Fruit fly (Drosophila melanogaster): ENCODE data around the gene Nepl20.

Nepl20 gene

DNA sequence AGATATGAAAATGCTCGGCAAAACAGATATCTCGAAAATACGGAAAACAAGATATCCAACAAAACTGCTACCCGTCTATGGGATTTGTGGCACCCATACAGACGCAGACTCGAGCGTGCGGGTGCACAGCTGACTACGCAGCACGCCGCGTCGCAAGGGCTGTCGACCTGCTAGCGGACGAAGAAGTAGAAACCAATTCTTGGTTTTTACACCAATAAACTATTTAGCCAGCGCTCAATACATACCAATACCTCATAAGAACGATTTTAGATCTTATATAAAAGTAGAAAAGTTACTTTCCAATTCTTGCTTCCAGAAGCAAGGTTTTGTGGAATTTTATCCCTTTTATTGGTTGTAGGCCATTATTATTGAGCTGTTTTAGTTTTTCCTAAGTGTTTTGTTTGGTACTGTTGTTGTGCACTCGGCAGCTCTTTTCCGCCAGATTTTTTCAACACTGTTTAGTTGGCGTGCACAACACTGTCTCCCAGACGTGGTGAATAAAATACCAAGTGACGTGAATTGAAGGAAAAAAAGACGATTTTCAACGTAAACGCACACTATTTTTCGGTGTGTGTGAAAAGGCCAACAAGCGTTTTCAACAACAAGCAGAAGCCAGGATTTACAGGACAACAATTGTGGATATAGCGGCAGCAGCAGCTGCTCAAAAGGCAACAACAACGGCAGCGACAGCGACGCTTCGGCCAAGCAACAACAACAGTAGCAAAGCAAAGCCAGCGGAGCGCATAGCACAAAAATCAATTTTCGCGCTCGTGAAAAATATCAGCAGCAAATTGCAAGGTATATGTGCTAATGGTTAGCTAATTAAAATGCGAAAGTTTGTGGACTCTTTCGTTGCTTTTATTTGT lies 8.2 kb downstream of the Nepl20 start:
- TF ChIP-seq sv (GFP tag; optimal IDR thresholded peaks at IDR 0.05), result peak; percentile 78
- TF ChIP-seq CrebA (GFP tag; optimal IDR thresholded peaks at IDR 0.05; ENCODE audit: borderline replicate concordance), result no peak
- TF ChIP-seq fru (GFP tag; optimal IDR thresholded peaks at IDR 0.05), result peak; percentile 89
- TF ChIP-seq rgr (GFP tag; optimal IDR thresholded peaks at IDR 0.05), result peak; percentile 91
- TF ChIP-seq Vsx2 (GFP tag; optimal IDR thresholded peaks at IDR 0.05; ENCODE audit: partially characterized antibody), result no peak
- peak; percentile 76 for TF ChIP-seq dmrt93B (GFP tag; optimal IDR thresholded peaks at IDR 0.05)
- peak; percentile 36 for TF ChIP-seq Mio (GFP tag; optimal IDR thresholded peaks at IDR 0.05)
- no peak for TF ChIP-seq usp (GFP tag; optimal IDR thresholded peaks at IDR 0.05)
- TF ChIP-seq foxo (GFP tag; optimal IDR thresholded peaks at IDR 0.05), result peak; percentile 57 to 93
- TF ChIP-seq dsf (GFP tag; optimal IDR thresholded peaks at IDR 0.05; ENCODE audit: borderline replicate concordance), result peak; percentile 37
- TF ChIP-seq N (GFP tag; optimal IDR thresholded peaks at IDR 0.05), result no peak
- peak; percentile 67 for TF ChIP-seq CG32264 (GFP tag; optimal IDR thresholded peaks at IDR 0.05)
- TF ChIP-seq dl (GFP tag; optimal IDR thresholded peaks at IDR 0.05; ENCODE audit: insufficient read depth in 1 of 2, partially characterized antibody in 2 of 2), result no peak
- TF ChIP-seq woc (GFP tag; optimal IDR thresholded peaks at IDR 0.05), result peak; percentile 79
- TF ChIP-seq Hnf4 (GFP tag; optimal IDR thresholded peaks at IDR 0.05), result peak; percentile 91
- peak; percentile 90 for TF ChIP-seq br (GFP tag; optimal IDR thresholded peaks at IDR 0.05)
- TF ChIP-seq ey (GFP tag; optimal IDR thresholded peaks at IDR 0.05), result peak; percentile 89
- no peak for TF ChIP-seq Dif (GFP tag; optimal IDR thresholded peaks at IDR 0.05; ENCODE audit: partially characterized antibody)
- TF ChIP-seq Myc (optimal IDR thresholded peaks at IDR 0.05), result peak; percentile 70
- TF ChIP-seq h (GFP tag; optimal IDR thresholded peaks at IDR 0.05), result peak; percentile 92
- TF ChIP-seq pan (optimal IDR thresholded peaks at IDR 0.05), result no peak
- TF ChIP-seq OdsH (GFP tag; optimal IDR thresholded peaks at IDR 0.05), result peak; percentile 79
- TF ChIP-seq CG9705 (GFP tag; optimal IDR thresholded peaks at IDR 0.05), result peak; percentile 82
- TF ChIP-seq jim (GFP tag; optimal IDR thresholded peaks at IDR 0.05), result no peak
- peak; percentile 78 for TF ChIP-seq psq (GFP tag; optimal IDR thresholded peaks at IDR 0.05)
- TF ChIP-seq Hr78 (GFP tag; optimal IDR thresholded peaks at IDR 0.05), result no peak
- peak; percentile 50 for TF ChIP-seq GATAd (GFP tag; optimal IDR thresholded peaks at IDR 0.05)
- TF ChIP-seq lola (GFP tag; optimal IDR thresholded peaks at IDR 0.05), result no peak
- no peak for TF ChIP-seq Dfd (GFP tag; optimal IDR thresholded peaks at IDR 0.05)
- TF ChIP-seq Hr83 (GFP tag; optimal IDR thresholded peaks at IDR 0.05; ENCODE audit: poor library complexity, severe bottlenecking), result peak; percentile 68
- TF ChIP-seq sage (GFP tag; optimal IDR thresholded peaks at IDR 0.05), result no peak
- TF ChIP-seq Abd-B (GFP tag; optimal IDR thresholded peaks at IDR 0.05), result peak; percentile 10
- TF ChIP-seq Jra (GFP tag; optimal IDR thresholded peaks at IDR 0.05), result peak; percentile 67
- peak; percentile 86 for TF ChIP-seq HLH106 (tag; optimal IDR thresholded peaks at IDR 0.05)
- TF ChIP-seq Sp1 (GFP tag; optimal IDR thresholded peaks at IDR 0.05), result peak; percentile 72
- no peak for TF ChIP-seq Rel (GFP tag; optimal IDR thresholded peaks at IDR 0.05)
- TF ChIP-seq Rel (tag; optimal IDR thresholded peaks at IDR 0.05), result peak; percentile 66
- no peak for TF ChIP-seq tai (GFP tag; optimal IDR thresholded peaks at IDR 0.05)
- no peak for TF ChIP-seq brk (GFP tag; optimal IDR thresholded peaks at IDR 0.05)

DNA sequence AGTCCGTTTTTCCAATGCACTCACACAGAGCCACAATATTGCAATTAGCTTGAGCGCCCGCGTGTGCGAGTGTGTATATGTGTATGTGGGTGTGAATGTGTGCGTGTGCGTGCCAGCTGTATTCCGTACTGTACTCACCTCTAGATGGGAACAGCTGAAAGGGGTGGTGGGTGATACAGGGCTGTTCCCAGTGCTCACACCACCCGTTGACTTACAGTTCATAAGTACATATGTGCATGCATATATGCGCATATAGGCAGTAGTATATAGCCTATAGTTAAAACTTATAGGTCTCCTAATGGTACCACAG lies 8.8 kb downstream of the Nepl20 start:
- peak in 1 of 2 experiments; percentile 50 for TF ChIP-seq dl (GFP tag; optimal IDR thresholded peaks at IDR 0.05; ENCODE audit: insufficient read depth in 1 of 2, partially characterized antibody in 2 of 2)
- peak; percentile 1 for TF ChIP-seq Hnf4 (GFP tag; optimal IDR thresholded peaks at IDR 0.05)
- TF ChIP-seq h (GFP tag; optimal IDR thresholded peaks at IDR 0.05), result peak; percentile 1
- TF ChIP-seq Sp1 (GFP tag; optimal IDR thresholded peaks at IDR 0.05), result no peak
- peak; percentile 95 for TF ChIP-seq Vsx2 (GFP tag; optimal IDR thresholded peaks at IDR 0.05; ENCODE audit: partially characterized antibody)
- peak; percentile 34 for TF ChIP-seq Hr78 (GFP tag; optimal IDR thresholded peaks at IDR 0.05)
- no peak for TF ChIP-seq OdsH (GFP tag; optimal IDR thresholded peaks at IDR 0.05)
- no peak for TF ChIP-seq Rel (GFP tag; optimal IDR thresholded peaks at IDR 0.05)
- TF ChIP-seq Rel (tag; optimal IDR thresholded peaks at IDR 0.05), result no peak
- TF ChIP-seq N (GFP tag; optimal IDR thresholded peaks at IDR 0.05), result peak; percentile 95

Data from whole organism, wandering third instar larva.